Worm (Caenorhabditis elegans) whole organism, L1 larva: ENCODE data around the gene ceh-27.

Experiments
- C34B4.2 ChIP-seq: sonication (generic microtip); optimal IDR thresholded peaks from 2 replicates; lab custom pipeline; 2017; ENCODE audit warnings: mild to moderate bottlenecking, missing genetic modification characterization, missing compliant biosample characterization
- aha-1 ChIP-seq: fragments of 150-350 bp; optimal IDR thresholded peaks from 2 replicates; lab custom pipeline; 2014; ENCODE audit warnings: missing biosample characterization, missing genetic modification characterization
- alr-1 ChIP-seq: fragments of 200-800 bp; sonication (Bioruptor generic); optimal IDR thresholded peaks from 2 replicates; lab custom pipeline; 2018; ENCODE audit warnings: borderline replicate concordance, mild to moderate bottlenecking, missing genetic modification characterization, missing compliant biosample characterization
- aly-2 ChIP-seq: fragments of 150-350 bp; optimal IDR thresholded peaks from 2 replicates; lab custom pipeline; 2014; ENCODE audit warnings: missing biosample characterization, missing genetic modification characterization
- ama-1 ChIP-seq: fragments of 150-350 bp; optimal IDR thresholded peaks from 2 replicates; lab custom pipeline; 2014
- blmp-1 ChIP-seq: fragments of 150-350 bp; optimal IDR thresholded peaks from 2 replicates; lab custom pipeline; 2014; ENCODE audit warnings: missing biosample characterization, missing genetic modification characterization
- ceh-63 ChIP-seq: fragments of 200-800 bp; sonication (Bioruptor generic); optimal IDR thresholded peaks from 2 replicates; lab custom pipeline; 2018; ENCODE audit warnings: mild to moderate bottlenecking, missing genetic modification characterization, missing compliant biosample characterization
- ceh-8 ChIP-seq: fragments of 200-800 bp; sonication (Bioruptor generic); optimal IDR thresholded peaks from 2 replicates; lab custom pipeline; 2018; ENCODE audit warnings: mild to moderate bottlenecking, missing genetic modification characterization, moderate library complexity, missing compliant biosample characterization
- ceh-82 ChIP-seq, 3 experiments: fragments of 150-350 bp in 1 of 3; sonication (generic microtip) in 2 of 3; optimal IDR thresholded peaks; 2 replicates each; lab custom pipeline; 2014 to 2017; ENCODE audit warnings: missing biosample characterization in 3 of 3, missing genetic modification characterization in 3 of 3
- ceh-88 ChIP-seq: fragments of 200-800 bp; sonication (Bioruptor generic); IDR thresholded peaks from 2 replicates; pipeline ENCODE4 v1.3.6; 2022; ENCODE audit warnings: missing genetic modification characterization, missing compliant biosample characterization
- ceh-90 ChIP-seq: sonication (generic microtip); optimal IDR thresholded peaks from 2 replicates; lab custom pipeline; 2016; ENCODE audit warnings: missing genetic modification characterization, missing compliant biosample characterization
- dpl-1 ChIP-seq, 3 experiments: fragments of 150-350 bp in 2 of 3; sonication (generic microtip) in 1 of 3; optimal IDR thresholded peaks; 2 replicates each; lab custom pipeline; 2014 to 2017; ENCODE audit warnings: missing biosample characterization in 3 of 3, missing genetic modification characterization in 3 of 3, missing genetic modification reagents in 3 of 3
- dsc-1 ChIP-seq: sonication (generic microtip); optimal IDR thresholded peaks from 2 replicates; lab custom pipeline; 2016; ENCODE audit warnings: mild to moderate bottlenecking, missing genetic modification characterization, missing compliant biosample characterization
- efl-1 ChIP-seq, 4 experiments: fragments of 150-350 bp; optimal IDR thresholded peaks in 3 of 4; peaks in 1 of 4; 1 replicate in 1 of 4; 2 replicates in 3 of 4; lab custom pipeline; 2014; ENCODE audit warnings: missing biosample characterization in 2 of 4, missing genetic modification characterization in 2 of 4, missing genetic modification reagents in 2 of 4
- efl-3 ChIP-seq: fragments of 200-800 bp; sonication (Bioruptor generic); optimal IDR thresholded peaks from 2 replicates; lab custom pipeline; 2018; ENCODE audit warnings: mild to moderate bottlenecking, missing genetic modification characterization, missing compliant biosample characterization
- egl-13 ChIP-seq: sonication (generic microtip); optimal IDR thresholded peaks from 2 replicates; lab custom pipeline; 2016; ENCODE audit warnings: missing genotype, missing genetic modification reagents, missing genetic modification characterization, missing compliant biosample characterization
- egl-27 ChIP-seq, 2 experiments: fragments of 150-350 bp in 1 of 2; sonication (generic microtip); optimal IDR thresholded peaks; 3 replicates each; lab custom pipeline; 2017 to 2018; ENCODE audit warnings: missing biosample characterization in 2 of 2, missing genetic modification characterization in 2 of 2, missing genetic modification reagents in 2 of 2
- elt-2 ChIP-seq: sonication (generic microtip); optimal IDR thresholded peaks from 2 replicates; lab custom pipeline; 2016; ENCODE audit warnings: missing genetic modification characterization, mild to moderate bottlenecking, inconsistent platforms, missing compliant biosample characterization, missing genetic modification reagents
- fkh-10 ChIP-seq: sonication (generic microtip); optimal IDR thresholded peaks from 2 replicates; lab custom pipeline; 2017; ENCODE audit warnings: missing biosample characterization, missing genetic modification reagents, missing genetic modification characterization
- fkh-4 ChIP-seq: sonication (generic microtip); optimal IDR thresholded peaks from 2 replicates; lab custom pipeline; 2016; ENCODE audit warnings: missing compliant biosample characterization, missing genetic modification characterization, borderline replicate concordance
- fkh-8 ChIP-seq: sonication (generic microtip); optimal IDR thresholded peaks from 2 replicates; lab custom pipeline; 2016; ENCODE audit warnings: mild to moderate bottlenecking, missing genetic modification characterization, missing compliant biosample characterization
- hlh-4 ChIP-seq: sonication (generic microtip); optimal IDR thresholded peaks from 2 replicates; lab custom pipeline; 2016; ENCODE audit warnings: mild to moderate bottlenecking, missing genetic modification characterization, missing compliant biosample characterization
- hpl-2 ChIP-seq: fragments of 150-350 bp; optimal IDR thresholded peaks from 2 replicates; lab custom pipeline; 2014; ENCODE audit warnings: missing biosample characterization, missing genetic modification reagents, missing genetic modification characterization
- irx-1 ChIP-seq: sonication (generic microtip); optimal IDR thresholded peaks from 2 replicates; lab custom pipeline; 2016; ENCODE audit warnings: missing genetic modification characterization, missing compliant biosample characterization
- isw-1 ChIP-seq: fragments of 200-800 bp; sonication (Bioruptor generic); IDR thresholded peaks from 2 replicates; pipeline ENCODE4 v1.3.6; 2022; ENCODE audit warnings: missing genetic modification characterization, missing compliant biosample characterization
- jun-1 ChIP-seq: fragments of 150-350 bp; optimal IDR thresholded peaks from 2 replicates; lab custom pipeline; 2014; ENCODE audit warnings: missing biosample characterization, missing genetic modification reagents, missing genetic modification characterization
- lin-14 ChIP-seq: fragments of 200-800 bp; sonication (Bioruptor generic); optimal IDR thresholded peaks from 2 replicates; lab custom pipeline; 2018; ENCODE audit warnings: mild to moderate bottlenecking, missing genetic modification characterization, moderate library complexity, missing compliant biosample characterization
- lin-35 ChIP-seq, 2 experiments: fragments of 150-350 bp; optimal IDR thresholded peaks; 2 replicates each; lab custom pipeline; 2014; ENCODE audit warnings: missing biosample characterization in 2 of 2, missing genetic modification characterization in 2 of 2, missing genetic modification reagents in 2 of 2
- lin-39 ChIP-seq: fragments of 150-350 bp; optimal IDR thresholded peaks from 2 replicates; lab custom pipeline; 2014; ENCODE audit warnings: missing biosample characterization, missing genetic modification reagents, missing genetic modification characterization
- lsy-2 ChIP-seq, 2 experiments: fragments of 150-350 bp; optimal IDR thresholded peaks; 2 replicates each; lab custom pipeline; 2014; ENCODE audit warnings: missing biosample characterization in 2 of 2, missing genetic modification characterization in 2 of 2
- nhr-11 ChIP-seq: fragments of 150-350 bp; optimal IDR thresholded peaks from 2 replicates; lab custom pipeline; 2014; ENCODE audit warnings: missing biosample characterization, missing genetic modification characterization
- nhr-12 ChIP-seq: sonication (generic microtip); optimal IDR thresholded peaks from 2 replicates; lab custom pipeline; 2017; ENCODE audit warnings: missing biosample characterization, missing genetic modification characterization
- nhr-19 ChIP-seq: fragments of 200-800 bp; sonication (Bioruptor generic); conservative IDR thresholded peaks from 2 replicates; pipeline ENCODE4 v1.3.6; 2022; ENCODE audit warnings: missing genetic modification characterization, missing compliant biosample characterization
- nhr-20 ChIP-seq: sonication (generic microtip); optimal IDR thresholded peaks from 2 replicates; lab custom pipeline; 2016; ENCODE audit warnings: mild to moderate bottlenecking, missing genetic modification characterization, missing compliant biosample characterization
- nhr-71 ChIP-seq: sonication (generic microtip); optimal IDR thresholded peaks from 2 replicates; lab custom pipeline; 2016; ENCODE audit warnings: mild to moderate bottlenecking, missing genetic modification characterization, moderate library complexity, missing compliant biosample characterization
- nhr-76 ChIP-seq: sonication (generic microtip); optimal IDR thresholded peaks from 2 replicates; lab custom pipeline; 2017; ENCODE audit warnings: missing biosample characterization, missing genetic modification characterization
- nhr-85 ChIP-seq: sonication (generic microtip); peaks from one replicate; lab custom pipeline; 2016; ENCODE audit warnings: missing genetic modification characterization, inconsistent platforms, missing compliant biosample characterization
- pqm-1 ChIP-seq: sonication (generic microtip); optimal IDR thresholded peaks from 3 replicates; lab custom pipeline; 2017; ENCODE audit warnings: missing biosample characterization, missing genetic modification characterization
- rnt-1 ChIP-seq: sonication (generic microtip); optimal IDR thresholded peaks from 2 replicates; lab custom pipeline; 2016; ENCODE audit warnings: mild to moderate bottlenecking, missing genetic modification characterization, moderate library complexity, missing compliant biosample characterization
- snu-23 ChIP-seq: sonication (generic microtip); optimal IDR thresholded peaks from 2 replicates; lab custom pipeline; 2016; ENCODE audit warnings: missing genetic modification characterization, missing compliant biosample characterization
- sox-4 ChIP-seq: sonication (generic microtip); optimal IDR thresholded peaks from 2 replicates; lab custom pipeline; 2016; ENCODE audit warnings: missing genetic modification characterization, missing compliant biosample characterization
- sptf-1 ChIP-seq: fragments of 150-350 bp; optimal IDR thresholded peaks from 2 replicates; lab custom pipeline; 2014; ENCODE audit warnings: missing biosample characterization, missing genetic modification characterization
- sup-37 ChIP-seq: fragments of 200-800 bp; sonication (Bioruptor generic); optimal IDR thresholded peaks from 2 replicates; lab custom pipeline; 2018; ENCODE audit warnings: mild to moderate bottlenecking, missing genetic modification characterization, missing compliant biosample characterization
- tbx-2 ChIP-seq: sonication (generic microtip); optimal IDR thresholded peaks from 2 replicates; lab custom pipeline; 2016; ENCODE audit warnings: missing genetic modification characterization, missing compliant biosample characterization
- tlp-1 ChIP-seq: fragments of 150-350 bp; optimal IDR thresholded peaks from 2 replicates; lab custom pipeline; 2014; ENCODE audit warnings: missing biosample characterization, missing genetic modification characterization
- unc-62 ChIP-seq: fragments of 150-350 bp; optimal IDR thresholded peaks from 2 replicates; lab custom pipeline; 2014; ENCODE audit warnings: missing biosample characterization, missing genetic modification reagents, missing genetic modification characterization
- unc-86 ChIP-seq: sonication (generic microtip); optimal IDR thresholded peaks from 2 replicates; lab custom pipeline; 2016; ENCODE audit warnings: missing genetic modification characterization, missing compliant biosample characterization
- unc-98 ChIP-seq: fragments of 200-800 bp; sonication (Bioruptor generic); IDR thresholded peaks from 2 replicates; pipeline ENCODE4 v1.3.6; 2022; ENCODE audit warnings: missing genetic modification characterization, missing compliant biosample characterization
- vab-15 ChIP-seq: sonication (generic microtip); optimal IDR thresholded peaks from 2 replicates; lab custom pipeline; 2017; ENCODE audit warnings: missing genotype, mild to moderate bottlenecking, missing genetic modification characterization, missing compliant biosample characterization
- xbp-1 ChIP-seq: sonication (generic microtip); optimal IDR thresholded peaks from 2 replicates; lab custom pipeline; 2016; ENCODE audit warnings: missing genetic modification characterization, missing compliant biosample characterization
- zip-4 ChIP-seq: fragments of 200-800 bp; sonication (Bioruptor generic); optimal IDR thresholded peaks from 2 replicates; lab custom pipeline; 2018; ENCODE audit warnings: mild to moderate bottlenecking, missing genetic modification characterization, moderate library complexity, missing compliant biosample characterization
- ztf-11 ChIP-seq, 2 experiments: sonication (generic microtip); optimal IDR thresholded peaks; 2 replicates each; lab custom pipeline; 2016 to 2017; ENCODE audit warnings: missing genetic modification characterization in 2 of 2, missing biosample characterization in 1 of 2, missing compliant biosample characterization in 1 of 2

The ceh-27 gene

ce11 chrV:11614805-11615497 is 50.0 kb downstream of the ceh-27 start:
- no peak for TF ChIP-seq efl-3 (GFP tag; lab: Kevin White, UChicago)
- no peak for TF ChIP-seq alr-1 (tag; lab: Kevin White, UChicago)
- no peak for TF ChIP-seq aly-2 (tag; lab: Kevin White, UChicago)
- TF ChIP-seq jun-1 (tag; lab: Kevin White, UChicago) = no peak
- no peak for TF ChIP-seq ceh-90 (tag; lab: Kevin White, UChicago)
- TF ChIP-seq unc-62 (GFP tag; lab: Kevin White, UChicago) = no peak
- peak; percentile 77 for TF ChIP-seq nhr-20 (tag; lab: Kevin White, UChicago)
- no peak for TF ChIP-seq ceh-88 (GFP tag; lab: Robert Waterston, UW)
- no peak for TF ChIP-seq sup-37 (GFP tag; lab: Kevin White, UChicago)
- peak; percentile 5 for TF ChIP-seq blmp-1
- TF ChIP-seq lsy-2 (tag; optimal IDR thresholded peaks at IDR 0.05; lab: Kevin White, UChicago) = no peak
- TF ChIP-seq nhr-71 = peak; percentile 64
- peak in 1 of 2 experiments; percentile 0 for TF ChIP-seq lin-35 (GFP tag; optimal IDR thresholded peaks at IDR 0.05; lab: Kevin White, UChicago)
- TF ChIP-seq aha-1 (tag; lab: Kevin White, UChicago) = no peak
- TF ChIP-seq lin-39 (tag; lab: Kevin White, UChicago) = no peak
- TF ChIP-seq egl-27 (tag; optimal IDR thresholded peaks at IDR 0.05; lab: Kevin White, UChicago) = no peak
- no peak for TF ChIP-seq pqm-1
- TF ChIP-seq lin-14 = peak; percentile 69
- TF ChIP-seq nhr-12 (tag; lab: Kevin White, UChicago) = no peak
- TF ChIP-seq snu-23 (GFP tag; lab: Kevin White, UChicago) = peak; percentile 49
- no peak for TF ChIP-seq sptf-1 (tag; lab: Kevin White, UChicago)
- TF ChIP-seq ceh-82 (tag; optimal IDR thresholded peaks at IDR 0.05; lab: Kevin White, UChicago) = no peak
- no peak for TF ChIP-seq sox-4
- no peak for TF ChIP-seq irx-1
- TF ChIP-seq hlh-4 = no peak
- TF ChIP-seq xbp-1 = no peak
- no peak for TF ChIP-seq isw-1 (GFP tag; lab: Robert Waterston, UW)
- peak; percentile 93 for TF ChIP-seq nhr-85 (tag; lab: Kevin White, UChicago)
- no peak for TF ChIP-seq dpl-1 (GFP tag; optimal IDR thresholded peaks at IDR 0.05; lab: Kevin White, UChicago)
- TF ChIP-seq fkh-10 = no peak
- TF ChIP-seq nhr-11 (tag; lab: Kevin White, UChicago) = no peak
- no peak for TF ChIP-seq rnt-1
- peak; percentile 46 for TF ChIP-seq tbx-2 (tag; lab: Kevin White, UChicago)
- TF ChIP-seq elt-2 (tag; lab: Kevin White, UChicago) = peak; percentile 89
- TF ChIP-seq ceh-63 (GFP tag; lab: Kevin White, UChicago) = no peak
- TF ChIP-seq zip-4 = no peak
- TF ChIP-seq nhr-19 (GFP tag; lab: Robert Waterston, UW) = 0 out of 2 replicates have a peak, but pooled peaks have one; percentile 15
- no peak for TF ChIP-seq egl-13 (tag; lab: Kevin White, UChicago)
- no peak for TF ChIP-seq unc-98 (GFP tag; lab: Robert Waterston, UW)
- TF ChIP-seq dsc-1 = no peak
- no peak for TF ChIP-seq C34B4.2 (tag; lab: Kevin White, UChicago)
- TF ChIP-seq nhr-76 = no peak
- no peak for TF ChIP-seq tlp-1
- TF ChIP-seq hpl-2 = no peak
- no peak for TF ChIP-seq ama-1 (lab: Kevin White, UChicago)
- no peak for TF ChIP-seq fkh-4 (tag; lab: Kevin White, UChicago)
- no peak for TF ChIP-seq efl-1 (optimal IDR thresholded peaks at IDR 0.05; lab: Kevin White, UChicago)
- peak in 1 of 2 experiments; percentile 20 for TF ChIP-seq efl-1 (GFP tag; optimal IDR thresholded peaks at IDR 0.05 in 1 of 2; lab: Kevin White, UChicago)
- no peak for TF ChIP-seq ztf-11 (tag; optimal IDR thresholded peaks at IDR 0.05; lab: Kevin White, UChicago)
- no peak for TF ChIP-seq fkh-8
- TF ChIP-seq vab-15 (tag; lab: Kevin White, UChicago) = no peak
- TF ChIP-seq ceh-8 = no peak
- TF ChIP-seq unc-86 (tag; lab: Kevin White, UChicago) = no peak
